Worm (Caenorhabditis elegans) whole organism, midembryonic: ENCODE results near the gene col-173.

Experiments used
- cog-1 ChIP-seq: sonication (generic microtip); optimal IDR thresholded peaks from 2 replicates; lab custom pipeline; 2016; ENCODE audit warnings: missing genetic modification characterization, missing compliant biosample characterization
- ztf-29 ChIP-seq: fragments of 200-800 bp; sonication (Bioruptor generic); IDR thresholded peaks from 2 replicates; pipeline ENCODE4 v1.3.6; 2022; ENCODE audit warnings: missing genetic modification reagents, missing genetic modification characterization, missing compliant biosample characterization

DNA sequence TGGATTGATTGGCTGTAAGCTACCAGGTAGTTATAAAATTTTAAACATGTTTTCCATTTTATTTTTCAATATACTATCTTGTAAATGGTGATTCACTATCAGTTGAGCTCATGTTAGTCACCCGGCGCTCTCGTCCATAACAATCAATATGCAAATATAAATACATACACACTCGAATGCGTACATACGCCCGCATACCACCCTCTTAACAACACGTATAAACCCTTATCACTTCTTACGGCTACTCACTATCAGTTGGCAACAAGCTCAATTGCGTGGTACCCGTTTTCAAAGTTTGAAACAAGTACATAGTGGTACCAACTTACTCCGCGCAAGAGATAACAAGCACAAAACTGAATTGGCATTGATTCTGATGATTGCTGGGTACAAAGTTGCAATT, 49.6 kb upstream of the col-173 start:
- TF ChIP-seq ztf-29 (no peak), cog-1 (tag; lab: Kevin White, UChicago) (no peak)
